Fruit fly (Drosophila melanogaster) whole organism, prepupa: ENCODE results near the gene osp.

Experiments
- Blimp-1 ChIP-seq: fragments of 200-800 bp; sonication (Bioruptor generic); optimal IDR thresholded peaks from 3 replicates; lab custom pipeline; 2017; ENCODE audit warnings: missing biosample characterization, missing genetic modification characterization, mild to moderate bottlenecking, moderate library complexity, missing genetic modification reagents
- CG11902 ChIP-seq: fragments of 200-800 bp; sonication (Bioruptor generic); optimal IDR thresholded peaks from 3 replicates; lab custom pipeline; 2016; ENCODE audit warnings: missing biosample characterization, missing genetic modification characterization
- CG15336 ChIP-seq: fragments of 200-800 bp; sonication (Bioruptor generic); IDR thresholded peaks from 2 replicates; pipeline ENCODE4 v1.3.6; 2022; ENCODE audit warnings: missing biosample characterization, missing genetic modification characterization
- CG1621 ChIP-seq: fragments of 200-800 bp; sonication (Bioruptor generic); optimal IDR thresholded peaks from 3 replicates; lab custom pipeline; 2018; ENCODE audit warnings: missing biosample characterization, mild to moderate bottlenecking, missing genetic modification characterization
- CG3032 ChIP-seq: fragments of 200-800 bp; optimal IDR thresholded peaks from 2 replicates; lab custom pipeline; 2019; ENCODE audit warnings: missing biosample characterization, mild to moderate bottlenecking, missing genetic modification characterization, moderate library complexity
- CG32006 ChIP-seq: fragments of 200-800 bp; sonication (Bioruptor generic); optimal IDR thresholded peaks from 3 replicates; lab custom pipeline; 2017; ENCODE audit warnings: missing biosample characterization, mild to moderate bottlenecking, missing genetic modification characterization
- CG34406 ChIP-seq: fragments of 200-800 bp; sonication (Bioruptor generic); optimal IDR thresholded peaks from 3 replicates; lab custom pipeline; 2016; ENCODE audit warnings: missing biosample characterization, missing genetic modification characterization
- CG3919 ChIP-seq: fragments of 200-800 bp; sonication (Bioruptor generic); optimal IDR thresholded peaks from 3 replicates; lab custom pipeline; 2016; ENCODE audit warnings: missing biosample characterization, missing genetic modification characterization
- CG4318 ChIP-seq: fragments of 200-800 bp; sonication (Bioruptor generic); optimal IDR thresholded peaks from 3 replicates; lab custom pipeline; 2017; ENCODE audit warnings: missing biosample characterization, mild to moderate bottlenecking, missing genetic modification characterization
- CG6163 ChIP-seq: fragments of 200-800 bp; sonication (Bioruptor generic); IDR thresholded peaks from 3 replicates; pipeline ENCODE4 v1.3.6; 2022; ENCODE audit warnings: missing biosample characterization, missing genetic modification characterization
- CG6276 ChIP-seq: fragments of 200-800 bp; sonication (Bioruptor generic); optimal IDR thresholded peaks from 2 replicates; lab custom pipeline; 2017; ENCODE audit warnings: missing biosample characterization, mild to moderate bottlenecking, missing genetic modification characterization
- CG6808 ChIP-seq: fragments of 200-800 bp; sonication (Bioruptor generic); optimal IDR thresholded peaks from 3 replicates; lab custom pipeline; 2017; ENCODE audit warnings: missing biosample characterization, missing genetic modification characterization, mild to moderate bottlenecking, moderate library complexity, missing genetic modification reagents
- CG6854 ChIP-seq: fragments of 200-800 bp; sonication (Bioruptor generic); optimal IDR thresholded peaks from 2 replicates; lab custom pipeline; 2017; ENCODE audit warnings: missing biosample characterization, mild to moderate bottlenecking, missing genetic modification characterization
- CG8119 ChIP-seq: fragments of 200-800 bp; sonication (Bioruptor generic); IDR thresholded peaks from 3 replicates; pipeline ENCODE4 v1.3.6; 2022; ENCODE audit warnings: missing biosample characterization, missing genetic modification characterization
- CG8319 ChIP-seq: fragments of 200-800 bp; sonication (Bioruptor generic); optimal IDR thresholded peaks from 3 replicates; lab custom pipeline; 2016; ENCODE audit warnings: missing biosample characterization, missing genetic modification characterization
- CG8632 ChIP-seq: fragments of 200-800 bp; sonication (Bioruptor generic); optimal IDR thresholded peaks from 3 replicates; lab custom pipeline; 2016; ENCODE audit warnings: missing biosample characterization, missing genetic modification characterization
- Eip78C ChIP-seq: fragments of 200-800 bp; sonication (Bioruptor generic); peaks from one replicate; lab custom pipeline; 2016; ENCODE audit warnings: missing biosample characterization, missing genetic modification characterization
- Eip93F ChIP-seq: fragments of 200-800 bp; sonication (Bioruptor generic); optimal IDR thresholded peaks from 2 replicates; lab custom pipeline; 2016; ENCODE audit warnings: missing biosample characterization, mild to moderate bottlenecking, missing genetic modification characterization
- Hr4 ChIP-seq: fragments of 200-800 bp; sonication (Bioruptor generic); optimal IDR thresholded peaks from 3 replicates; lab custom pipeline; 2016; ENCODE audit warnings: missing biosample characterization, missing genetic modification characterization
- Lpt ChIP-seq: fragments of 200-800 bp; sonication (Bioruptor generic); optimal IDR thresholded peaks from 3 replicates; lab custom pipeline; 2016; ENCODE audit warnings: missing biosample characterization, missing genetic modification characterization
- Met ChIP-seq: fragments of 200-800 bp; sonication (Bioruptor generic); optimal IDR thresholded peaks from 3 replicates; lab custom pipeline; 2016; ENCODE audit warnings: missing biosample characterization, missing genetic modification characterization
- OdsH ChIP-seq: fragments of 200-800 bp; sonication (Bioruptor generic); optimal IDR thresholded peaks from 3 replicates; lab custom pipeline; 2016; ENCODE audit warnings: missing biosample characterization, missing genetic modification characterization
- Sox102F ChIP-seq: fragments of 200-800 bp; sonication (Bioruptor generic); optimal IDR thresholded peaks from 2 replicates; lab custom pipeline; 2016; ENCODE audit warnings: missing biosample characterization, mild to moderate bottlenecking, missing genetic modification characterization
- acj6 ChIP-seq: fragments of 200-800 bp; sonication (Bioruptor generic); optimal IDR thresholded peaks from 3 replicates; lab custom pipeline; 2016; ENCODE audit warnings: missing biosample characterization, missing genetic modification characterization
- dsx ChIP-seq: fragments of 200-800 bp; optimal IDR thresholded peaks from 3 replicates; lab custom pipeline; 2019; ENCODE audit warnings: missing biosample characterization, mild to moderate bottlenecking, missing genetic modification characterization, moderate library complexity; ENCODE audit not compliant: poor library complexity, severe bottlenecking
- eg ChIP-seq: fragments of 200-800 bp; sonication (Bioruptor generic); IDR thresholded peaks from 3 replicates; pipeline ENCODE4 v1.3.6; 2022; ENCODE audit warnings: missing biosample characterization, missing genetic modification characterization
- esn ChIP-seq: fragments of 200-800 bp; sonication (Bioruptor generic); optimal IDR thresholded peaks from 2 replicates; lab custom pipeline; 2016; ENCODE audit warnings: missing biosample characterization, mild to moderate bottlenecking, missing genetic modification characterization, moderate library complexity
- fkh ChIP-seq: fragments of 200-800 bp; sonication (Bioruptor generic); optimal IDR thresholded peaks from 3 replicates; lab custom pipeline; 2017; ENCODE audit warnings: missing biosample characterization, mild to moderate bottlenecking, missing genetic modification characterization, moderate library complexity
- pdm3 ChIP-seq: fragments of 200-800 bp; sonication (Bioruptor generic); optimal IDR thresholded peaks from 3 replicates; lab custom pipeline; 2016; ENCODE audit warnings: missing biosample characterization, missing genetic modification characterization
- ss ChIP-seq, 2 experiments: fragments of 200-800 bp; sonication (Bioruptor generic); optimal IDR thresholded peaks; 2 replicates in 1 of 2; 3 replicates in 1 of 2; lab custom pipeline; 2017 to 2018; ENCODE audit warnings: mild to moderate bottlenecking in 2 of 2, missing biosample characterization in 2 of 2, missing genetic modification characterization in 2 of 2, moderate library complexity in 1 of 2
- svp ChIP-seq: fragments of 200-800 bp; sonication (Bioruptor generic); peaks from one replicate; lab custom pipeline; 2016; ENCODE audit warnings: missing biosample characterization, missing genetic modification characterization

osp gene

DNA sequence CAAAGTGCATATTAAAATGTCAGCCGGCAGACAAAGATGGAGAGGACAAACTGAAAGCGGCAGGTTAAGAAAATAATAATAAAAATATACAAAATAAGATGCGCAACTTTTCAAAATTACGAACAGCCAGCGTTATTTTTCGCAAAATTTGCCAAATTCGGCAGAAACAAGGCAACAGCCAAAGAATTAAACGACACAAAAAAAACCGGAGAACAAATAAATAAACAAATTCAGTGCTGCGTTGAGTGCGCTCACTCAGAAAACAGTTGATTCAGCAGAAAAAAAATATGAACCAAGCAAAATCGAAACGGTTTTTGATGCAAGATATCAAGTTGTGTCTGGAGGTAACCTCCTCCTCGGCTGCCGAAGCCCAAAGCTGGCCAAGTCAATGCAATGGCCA is 24.8 kb downstream of the osp start:
- TF ChIP-seq CG3032 (tag; lab: Kevin White, UChicago) (no peak), CG8319 (GFP tag; lab: Kevin White, UChicago) (no peak), CG1621 (tag; lab: Kevin White, UChicago) (no peak), Lpt (no peak), eg (GFP tag; lab: Robert Waterston, UW) (no peak), CG8632 (GFP tag; lab: Kevin White, UChicago) (no peak), CG34406 (GFP tag; lab: Kevin White, UChicago) (no peak), CG3919 (GFP tag; lab: Kevin White, UChicago) (no peak)
- TF ChIP-seq, all 60 proteins: peak for 0

DNA sequence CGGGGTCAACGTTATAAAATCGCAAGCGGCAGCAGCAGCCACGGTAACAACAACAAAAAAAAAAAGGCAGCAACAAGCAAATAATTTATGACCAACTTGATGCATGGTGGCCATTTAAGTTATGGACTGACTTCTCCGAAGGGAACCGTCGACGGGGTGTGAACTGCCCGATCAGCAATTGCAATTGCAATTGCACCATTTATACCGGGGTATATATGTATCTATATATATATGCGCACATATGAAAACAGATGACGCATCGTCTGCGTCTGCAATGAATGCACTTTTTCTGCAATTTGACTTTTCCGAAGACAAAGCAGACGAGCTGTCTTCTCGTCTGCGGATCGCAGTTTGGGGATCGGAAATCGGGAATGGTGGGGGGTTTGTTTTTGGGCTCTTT is 26.0 kb downstream of the osp start:
- TF ChIP-seq CG6163 (GFP tag; lab: Robert Waterston, UW) (0 out of 3 replicates have a peak, but pooled peaks have one; percentile 27), Eip78C (GFP tag; lab: Kevin White, UChicago) (peak; percentile 48), CG6854 (no peak)
- TF ChIP-seq, all 60 proteins: peak for 2

DNA sequence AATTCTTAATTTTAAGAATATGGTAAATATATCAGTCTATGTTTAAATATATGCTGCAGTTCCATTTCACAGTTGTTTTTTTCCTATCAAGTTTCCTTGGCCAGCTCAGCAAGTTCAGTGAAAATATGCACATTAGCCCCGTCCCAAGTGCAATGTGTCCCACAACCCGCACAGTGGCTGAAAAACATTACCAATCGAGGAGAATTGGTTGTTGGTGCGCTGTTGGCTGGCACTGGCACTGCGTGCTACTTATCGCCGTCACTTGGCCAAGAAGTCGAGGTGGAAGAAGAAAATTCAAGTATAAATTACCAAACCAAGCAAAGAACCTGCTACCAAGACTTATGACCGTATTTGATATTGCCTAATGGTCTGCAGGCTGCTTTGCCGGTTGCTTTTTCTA is 30.3 kb downstream of the osp start:
- no peak for TF ChIP-seq Eip93F (GFP tag; lab: Kevin White, UChicago)
- no peak for TF ChIP-seq CG8319 (GFP tag; lab: Kevin White, UChicago)
- peak; percentile 3 for TF ChIP-seq CG4318
- TF ChIP-seq eg (GFP tag; lab: Robert Waterston, UW) = 0 out of 3 replicates have a peak, but pooled peaks have one; percentile 6
- peak; percentile 16 for TF ChIP-seq Eip78C (GFP tag; lab: Kevin White, UChicago)
- no peak for TF ChIP-seq OdsH (GFP tag; lab: Kevin White, UChicago)

DNA sequence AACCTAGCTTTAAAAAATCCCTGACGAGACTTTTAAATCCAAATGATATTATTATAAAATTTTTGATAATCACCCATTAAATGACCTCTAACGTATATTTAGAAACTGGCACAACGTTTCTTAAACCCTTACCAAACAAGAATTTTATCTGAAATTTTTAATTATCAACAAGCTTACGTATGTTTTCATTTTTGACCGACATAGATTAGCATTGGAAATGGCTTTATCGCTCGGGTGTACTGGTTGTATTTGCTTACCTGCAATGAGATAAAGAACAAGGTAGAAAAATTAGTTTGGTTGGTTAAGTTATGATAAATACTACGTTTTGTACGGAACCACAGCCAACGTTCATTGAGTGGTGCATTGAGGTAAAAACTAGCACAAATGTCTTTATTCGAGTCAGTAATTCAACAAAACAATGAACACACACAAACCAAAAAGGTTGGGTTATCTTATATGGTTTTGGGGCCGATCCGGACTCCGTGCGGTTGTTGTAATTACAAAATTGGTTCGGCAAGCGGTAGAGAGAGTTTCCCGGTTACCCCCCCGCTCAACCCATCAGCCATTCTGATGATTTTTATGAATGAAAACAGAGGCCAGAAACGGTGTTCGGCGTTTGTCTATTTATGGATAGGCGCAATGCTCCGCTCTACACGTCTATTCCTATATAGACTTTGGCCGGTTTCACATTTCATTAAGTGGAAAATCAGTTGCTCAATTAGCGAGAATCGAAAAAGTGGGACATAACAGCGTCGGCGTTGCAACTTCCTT is 32.8 kb downstream of the osp start:
- TF ChIP-seq svp (peak; percentile 38), Eip78C (GFP tag; lab: Kevin White, UChicago) (peak; percentile 27), fkh (no peak)

DNA sequence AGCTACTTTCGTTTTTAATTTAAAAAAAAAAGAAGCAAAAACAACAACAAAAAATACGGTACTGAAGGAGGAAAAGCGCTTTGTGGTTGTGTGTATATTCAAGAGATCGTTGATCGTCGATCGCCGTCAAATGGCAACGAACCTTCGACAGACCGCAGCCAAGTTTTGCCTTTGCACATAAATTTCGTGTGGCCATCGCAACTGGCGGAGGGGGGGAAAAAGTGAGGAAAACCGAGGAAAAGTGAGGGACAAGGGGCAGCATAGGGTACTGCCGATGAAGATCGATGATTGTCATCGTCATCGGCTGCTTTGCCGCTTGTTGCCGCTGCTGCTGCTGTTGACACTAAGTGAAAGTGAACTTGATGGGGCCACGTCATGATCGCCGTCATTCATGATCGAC is 34.2 kb downstream of the osp start:
- TF ChIP-seq CG8119 (GFP tag; lab: Robert Waterston, UW) (peak; percentile 43; the same call in 1 of the 3 replicates), esn (GFP tag; lab: Kevin White, UChicago) (no peak), CG6163 (GFP tag; lab: Robert Waterston, UW) (0 out of 3 replicates have a peak, but pooled peaks have one; percentile 35), ss (GFP tag; optimal IDR thresholded peaks at IDR 0.05; lab: Kevin White, UChicago) (no peak), Hr4 (GFP tag; lab: Kevin White, UChicago) (no peak), CG11902 (GFP tag; lab: Kevin White, UChicago) (no peak), CG6808 (GFP tag; lab: Kevin White, UChicago) (no peak), Sox102F (GFP tag; lab: Kevin White, UChicago) (no peak), eg (GFP tag; lab: Robert Waterston, UW) (peak; percentile 45; the same call in 1 of the 3 replicates), Met (GFP tag; lab: Kevin White, UChicago) (no peak), CG6854 (no peak), svp (peak; percentile 84), Eip78C (GFP tag; lab: Kevin White, UChicago) (no peak), Eip93F (GFP tag; lab: Kevin White, UChicago) (no peak), dsx (GFP tag; lab: Kevin White, UChicago) (no peak), OdsH (GFP tag; lab: Kevin White, UChicago) (no peak), CG15336 (GFP tag; lab: Robert Waterston, UW) (peak; percentile 34; the same call in 1 of the 2 replicates), Blimp-1 (GFP tag; lab: Kevin White, UChicago) (peak; percentile 35)
- TF ChIP-seq, all 60 proteins: peak for 6

DNA sequence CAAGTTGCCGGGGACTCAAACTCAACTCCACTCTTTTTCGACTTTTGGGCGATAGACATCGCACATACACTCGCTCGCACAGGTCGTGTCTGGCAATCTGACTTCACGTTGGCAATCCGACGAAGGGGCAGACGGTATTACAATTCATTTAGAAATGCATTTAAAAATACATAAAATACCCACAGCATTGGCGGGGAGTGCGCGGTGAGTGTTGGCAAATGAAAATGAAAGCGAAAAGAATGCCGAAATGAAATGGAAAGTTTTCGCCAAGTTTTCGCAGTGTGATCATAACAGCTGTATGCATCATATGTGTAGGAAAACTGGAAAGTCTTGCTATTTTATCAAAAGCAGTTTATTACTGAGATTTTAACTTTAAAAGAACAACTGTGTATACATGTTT is 35.7 kb downstream of the osp start:
- no peak for TF ChIP-seq acj6
- 0 out of 3 replicates have a peak, but pooled peaks have one; percentile 3 for TF ChIP-seq CG6163 (GFP tag; lab: Robert Waterston, UW)
- peak; percentile 49 for TF ChIP-seq CG6276 (GFP tag; lab: Kevin White, UChicago)
- TF ChIP-seq Blimp-1 (GFP tag; lab: Kevin White, UChicago) = peak; percentile 74
- peak; percentile 28 for TF ChIP-seq Eip78C (GFP tag; lab: Kevin White, UChicago)
- peak; percentile 7 for TF ChIP-seq CG32006 (GFP tag; lab: Kevin White, UChicago)
- TF ChIP-seq pdm3 (GFP tag; lab: Kevin White, UChicago) = no peak
- TF ChIP-seq, all 60 proteins: peak for 5
